Worm (Caenorhabditis elegans) whole organism, L2 larva: ENCODE measurements around the gene K02G10.15.

Experiments
- C34F6.9 ChIP-seq: fragments of 150-350 bp; optimal IDR thresholded peaks from 2 replicates; lab custom pipeline; 2014; ENCODE audit warnings: missing biosample characterization, missing genetic modification characterization
- F13H6.1 ChIP-seq: sonication (generic microtip); optimal IDR thresholded peaks from 2 replicates; lab custom pipeline; 2016; ENCODE audit warnings: missing genetic modification characterization, missing compliant biosample characterization
- Y55F3AM.14 ChIP-seq: fragments of 200-800 bp; sonication (Bioruptor generic); optimal IDR thresholded peaks from 2 replicates; lab custom pipeline; 2018; ENCODE audit warnings: mild to moderate bottlenecking, missing genetic modification characterization, missing compliant biosample characterization
- ZK546.5 ChIP-seq: sonication (generic microtip); optimal IDR thresholded peaks from 2 replicates; lab custom pipeline; 2017; ENCODE audit warnings: missing biosample characterization, missing genetic modification characterization
- alr-1 ChIP-seq: fragments of 150-350 bp; optimal IDR thresholded peaks from 2 replicates; lab custom pipeline; 2014; ENCODE audit warnings: missing biosample characterization, missing genetic modification characterization
- aly-2 ChIP-seq: fragments of 150-350 bp; optimal IDR thresholded peaks from 2 replicates; lab custom pipeline; 2014; ENCODE audit warnings: missing biosample characterization, missing genetic modification characterization
- blmp-1 ChIP-seq: sonication (generic microtip); optimal IDR thresholded peaks from 2 replicates; lab custom pipeline; 2017; ENCODE audit warnings: missing genetic modification characterization, mild to moderate bottlenecking, missing compliant biosample characterization, antibody characterized with exemption, moderate library complexity; ENCODE audit not compliant: insufficient read depth
- ceh-16 ChIP-seq: fragments of 150-350 bp; optimal IDR thresholded peaks from 2 replicates; lab custom pipeline; 2014; ENCODE audit warnings: missing biosample characterization, missing genetic modification characterization
- ceh-82 ChIP-seq: fragments of 150-350 bp; optimal IDR thresholded peaks from 2 replicates; lab custom pipeline; 2014; ENCODE audit warnings: missing biosample characterization, missing genetic modification characterization
- crh-2 ChIP-seq: sonication (generic microtip); optimal IDR thresholded peaks from 2 replicates; lab custom pipeline; 2017; ENCODE audit warnings: missing biosample characterization, missing genetic modification characterization
- dmd-4 ChIP-seq: sonication (generic microtip); optimal IDR thresholded peaks from 2 replicates; lab custom pipeline; 2017; ENCODE audit warnings: missing biosample characterization, missing genetic modification characterization
- egl-27 ChIP-seq: sonication (generic microtip); optimal IDR thresholded peaks from 3 replicates; lab custom pipeline; 2017; ENCODE audit warnings: missing biosample characterization, missing genetic modification reagents, missing genetic modification characterization
- elt-1 ChIP-seq: fragments of 150-350 bp; optimal IDR thresholded peaks from 2 replicates; lab custom pipeline; 2014; ENCODE audit warnings: missing biosample characterization, missing genetic modification characterization
- elt-3 ChIP-seq: sonication (generic microtip); optimal IDR thresholded peaks from 2 replicates; lab custom pipeline; 2017; ENCODE audit warnings: missing biosample characterization, missing genetic modification characterization
- fos-1 ChIP-seq: fragments of 150-350 bp; optimal IDR thresholded peaks from 2 replicates; lab custom pipeline; 2014; ENCODE audit warnings: missing biosample characterization, missing genetic modification characterization
- gmeb-1 ChIP-seq: fragments of 150-350 bp; optimal IDR thresholded peaks from 2 replicates; lab custom pipeline; 2014; ENCODE audit warnings: missing biosample characterization, missing genetic modification characterization
- lin-11 ChIP-seq: fragments of 150-350 bp; sonication (generic microtip); optimal IDR thresholded peaks from 2 replicates; lab custom pipeline; 2014; ENCODE audit warnings: missing biosample characterization, missing genetic modification characterization, inconsistent platforms, mixed read lengths
- lin-13 ChIP-seq: fragments of 150-350 bp; optimal IDR thresholded peaks from 2 replicates; lab custom pipeline; 2014; ENCODE audit warnings: missing biosample characterization, missing genetic modification reagents, missing genetic modification characterization
- lin-39 ChIP-seq: fragments of 150-350 bp; optimal IDR thresholded peaks from 2 replicates; lab custom pipeline; 2014; ENCODE audit warnings: missing biosample characterization, missing genetic modification reagents, missing genetic modification characterization
- lsy-2 ChIP-seq, 2 experiments: fragments of 150-350 bp in 1 of 2; sonication (generic microtip) in 1 of 2; optimal IDR thresholded peaks; 2 replicates each; lab custom pipeline; 2014 to 2017; ENCODE audit warnings: missing biosample characterization in 2 of 2, missing genetic modification characterization in 2 of 2
- mbf-1 ChIP-seq: sonication (generic microtip); optimal IDR thresholded peaks from 2 replicates; lab custom pipeline; 2017; ENCODE audit warnings: missing biosample characterization, missing genetic modification characterization
- mdl-1 ChIP-seq, 2 experiments: fragments of 150-350 bp in 1 of 2; sonication (generic microtip) in 1 of 2; optimal IDR thresholded peaks; 2 replicates each; lab custom pipeline; 2017; ENCODE audit warnings: missing biosample characterization in 2 of 2, missing genetic modification characterization in 2 of 2
- nhr-10 ChIP-seq: sonication (generic microtip); optimal IDR thresholded peaks from 2 replicates; lab custom pipeline; 2017; ENCODE audit warnings: missing biosample characterization, missing genetic modification characterization
- nhr-11 ChIP-seq: fragments of 150-350 bp; optimal IDR thresholded peaks from 2 replicates; lab custom pipeline; 2014; ENCODE audit warnings: missing biosample characterization, missing genetic modification characterization
- nhr-12 ChIP-seq: fragments of 150-350 bp; optimal IDR thresholded peaks from 2 replicates; lab custom pipeline; 2014; ENCODE audit warnings: missing biosample characterization, missing genetic modification characterization
- nhr-23 ChIP-seq: fragments of 150-350 bp; optimal IDR thresholded peaks from 2 replicates; lab custom pipeline; 2014; ENCODE audit warnings: missing biosample characterization, missing genetic modification reagents, missing genetic modification characterization
- nhr-237 ChIP-seq: fragments of 150-350 bp; optimal IDR thresholded peaks from 2 replicates; lab custom pipeline; 2014; ENCODE audit warnings: missing biosample characterization, missing genetic modification characterization
- nhr-25 ChIP-seq: fragments of 150-350 bp; sonication (generic microtip); optimal IDR thresholded peaks from 3 replicates; lab custom pipeline; 2014; ENCODE audit warnings: missing biosample characterization, missing genetic modification characterization
- nhr-77 ChIP-seq: fragments of 150-350 bp; optimal IDR thresholded peaks from 2 replicates; lab custom pipeline; 2014; ENCODE audit warnings: missing biosample characterization, missing genetic modification characterization
- peb-1 ChIP-seq: fragments of 150-350 bp; optimal IDR thresholded peaks from 2 replicates; lab custom pipeline; 2014; ENCODE audit warnings: missing biosample characterization, missing genetic modification characterization
- sem-4 ChIP-seq: fragments of 150-350 bp; optimal IDR thresholded peaks from 2 replicates; lab custom pipeline; 2014; ENCODE audit warnings: missing biosample characterization, missing genetic modification reagents, missing genetic modification characterization
- sma-3 ChIP-seq: sonication (generic microtip); optimal IDR thresholded peaks from 2 replicates; lab custom pipeline; 2016; ENCODE audit warnings: missing genetic modification reagents, missing genetic modification characterization, missing compliant biosample characterization
- unc-39 ChIP-seq: fragments of 150-350 bp; optimal IDR thresholded peaks from 2 replicates; lab custom pipeline; 2014; ENCODE audit warnings: missing biosample characterization, missing genetic modification characterization
- unc-55 ChIP-seq: fragments of 150-350 bp; sonication (generic microtip); optimal IDR thresholded peaks from 3 replicates; lab custom pipeline; 2014; ENCODE audit warnings: missing biosample characterization, missing genetic modification reagents, missing genetic modification characterization
- unc-62 ChIP-seq: fragments of 150-350 bp; optimal IDR thresholded peaks from 2 replicates; lab custom pipeline; 2014; ENCODE audit warnings: missing biosample characterization, missing genetic modification reagents, missing genetic modification characterization
- zag-1 ChIP-seq: fragments of 150-350 bp; optimal IDR thresholded peaks from 2 replicates; lab custom pipeline; 2014; ENCODE audit warnings: missing biosample characterization, missing genetic modification characterization
- ztf-1 ChIP-seq: fragments of 200-800 bp; sonication (Bioruptor generic); conservative IDR thresholded peaks from 2 replicates; pipeline ENCODE4 v1.3.6; 2022; ENCODE audit warnings: missing genetic modification characterization, missing compliant biosample characterization
- ztf-11 ChIP-seq: sonication (generic microtip); optimal IDR thresholded peaks from 2 replicates; lab custom pipeline; 2017; ENCODE audit warnings: missing biosample characterization, missing genetic modification characterization

The K02G10.15 gene

DNA sequence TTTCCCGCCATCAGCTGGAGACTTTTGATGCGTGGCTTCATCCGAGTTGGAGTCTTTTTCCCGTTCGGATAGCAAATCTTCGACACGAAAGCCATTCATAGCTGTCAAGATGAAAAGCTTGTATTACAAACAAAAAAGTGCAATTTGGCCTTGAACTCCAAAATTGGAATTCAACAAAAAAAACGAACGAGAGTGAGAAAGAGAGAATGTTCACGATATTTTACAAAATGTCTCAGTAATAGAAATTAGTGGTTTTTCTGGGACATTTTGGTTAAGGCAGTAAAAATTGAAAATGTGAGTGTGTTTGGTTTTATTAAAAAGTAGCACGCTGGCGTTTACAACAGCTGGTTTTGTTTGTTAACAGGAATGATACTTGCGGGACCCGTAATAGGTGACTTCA, 28.5 kb downstream of the K02G10.15 start, which contains the start of gene ceh-1:
Gene ceh-1, minus strand, starts transcription at position 101 of the 400 bp plus-strand sequence.
- TF ChIP-seq lin-11 (tag; lab: Kevin White, UChicago), result no peak
- no peak for TF ChIP-seq ztf-1 (GFP tag; lab: Robert Waterston, UW)
- no peak for TF ChIP-seq nhr-11 (tag; lab: Kevin White, UChicago)
- TF ChIP-seq ceh-16 (tag; lab: Kevin White, UChicago), result no peak
- no peak for TF ChIP-seq lin-13
- TF ChIP-seq nhr-25 (tag; lab: Kevin White, UChicago), result no peak
- TF ChIP-seq lsy-2 (tag; optimal IDR thresholded peaks at IDR 0.05; lab: Kevin White, UChicago), result no peak

DNA sequence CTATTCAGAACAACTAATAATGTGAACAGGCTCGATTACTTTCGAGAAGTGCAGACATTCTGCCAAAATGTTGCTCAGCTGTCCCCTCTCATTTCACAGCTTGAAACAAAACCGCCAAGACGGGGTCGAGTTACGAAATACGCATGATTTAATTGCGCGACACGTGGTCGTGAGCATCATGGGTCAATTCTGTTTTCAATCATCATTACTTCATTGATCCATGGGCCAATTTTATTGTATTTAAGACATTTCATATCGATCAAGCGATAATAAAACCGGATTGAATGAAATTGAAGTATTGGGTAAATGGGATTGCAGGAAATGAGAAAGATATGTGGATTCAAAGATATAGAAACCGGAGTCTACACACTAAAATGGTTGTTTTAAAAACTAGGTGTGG, 29.6 kb downstream of the K02G10.15 start:
- TF ChIP-seq unc-39 (tag; lab: Kevin White, UChicago) (no peak), alr-1 (tag; lab: Kevin White, UChicago) (no peak), mdl-1 (tag; optimal IDR thresholded peaks at IDR 0.05; lab: Kevin White, UChicago) (no peak), nhr-23 (tag; lab: Kevin White, UChicago) (no peak), elt-3 (tag; lab: Kevin White, UChicago) (no peak), C34F6.9 (tag; lab: Kevin White, UChicago) (no peak), aly-2 (no peak), dmd-4 (tag; lab: Kevin White, UChicago) (no peak), ZK546.5 (tag; lab: Kevin White, UChicago) (no peak), unc-62 (GFP tag; lab: Kevin White, UChicago) (no peak), nhr-12 (tag; lab: Kevin White, UChicago) (no peak), lin-11 (tag; lab: Kevin White, UChicago) (no peak), sma-3 (no peak), gmeb-1 (tag; lab: Kevin White, UChicago) (no peak), Y55F3AM.14 (GFP tag; lab: Kevin White, UChicago) (no peak), ceh-82 (tag; lab: Kevin White, UChicago) (no peak), unc-55 (GFP tag; lab: Kevin White, UChicago) (no peak), ceh-16 (tag; lab: Kevin White, UChicago) (no peak), ztf-11 (tag; lab: Kevin White, UChicago) (no peak)

DNA sequence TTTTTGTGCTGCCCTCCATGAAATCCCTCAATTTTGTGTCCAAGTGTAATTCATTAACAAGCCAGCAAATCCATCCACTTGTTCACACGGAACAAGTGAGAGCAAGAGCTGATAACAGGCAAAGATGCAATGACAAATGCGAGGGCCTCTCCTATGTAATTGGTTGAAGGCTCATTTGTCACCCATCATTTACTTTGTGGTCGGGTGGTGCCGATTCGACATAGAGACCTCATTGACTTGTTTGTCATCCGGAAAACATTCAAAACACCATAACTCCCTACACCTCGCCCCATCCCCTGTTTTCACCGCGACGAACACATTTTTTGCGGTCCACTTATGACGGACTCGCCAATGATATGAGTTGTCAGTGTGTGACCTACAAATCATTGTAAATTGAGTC, 31.1 kb downstream of the K02G10.15 start:
- no peak for TF ChIP-seq gmeb-1 (tag; lab: Kevin White, UChicago)
- no peak for TF ChIP-seq nhr-10 (tag; lab: Kevin White, UChicago)
- no peak for TF ChIP-seq blmp-1
- TF ChIP-seq F13H6.1 (tag; lab: Kevin White, UChicago), result no peak
- TF ChIP-seq ceh-16 (tag; lab: Kevin White, UChicago), result no peak
- TF ChIP-seq lin-39 (tag; lab: Kevin White, UChicago), result no peak
- no peak for TF ChIP-seq lin-13
- TF ChIP-seq zag-1 (tag; lab: Kevin White, UChicago), result no peak
- TF ChIP-seq elt-1 (tag; lab: Kevin White, UChicago), result no peak

DNA sequence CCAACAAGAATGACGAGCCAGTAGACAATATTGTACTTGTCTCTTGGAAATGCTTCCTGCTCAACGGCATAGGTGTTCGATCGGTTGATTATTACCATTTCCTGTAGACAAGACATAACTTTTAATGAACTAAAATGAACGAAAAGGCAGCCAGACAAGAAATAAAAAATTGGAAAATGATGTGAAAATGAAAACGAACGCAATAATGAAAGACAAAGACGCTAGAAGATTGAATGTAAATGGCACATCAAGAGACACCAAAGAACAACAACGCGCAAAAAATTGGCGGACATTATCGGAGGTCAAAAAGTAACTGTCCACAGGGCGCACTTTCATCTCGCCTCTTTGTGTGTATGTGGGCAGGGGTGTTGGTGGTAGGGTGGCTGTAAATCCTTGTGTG, 33.4 kb downstream of the K02G10.15 start, which contains the start of gene ent-5:
Gene ent-5, minus strand, starts transcription at position 101 of the 400 bp plus-strand sequence.
- TF ChIP-seq lin-13 (no peak), unc-55 (GFP tag; lab: Kevin White, UChicago) (no peak), ceh-82 (tag; lab: Kevin White, UChicago) (no peak), elt-1 (tag; lab: Kevin White, UChicago) (no peak), sem-4 (no peak), peb-1 (tag; lab: Kevin White, UChicago) (no peak), nhr-237 (tag; lab: Kevin White, UChicago) (no peak), egl-27 (tag; lab: Kevin White, UChicago) (no peak), sma-3 (no peak), ztf-11 (tag; lab: Kevin White, UChicago) (no peak), mbf-1 (tag; lab: Kevin White, UChicago) (no peak), C34F6.9 (tag; lab: Kevin White, UChicago) (no peak), Y55F3AM.14 (GFP tag; lab: Kevin White, UChicago) (no peak), nhr-77 (tag; lab: Kevin White, UChicago) (no peak), zag-1 (tag; lab: Kevin White, UChicago) (no peak), fos-1 (no peak), mdl-1 (tag; optimal IDR thresholded peaks at IDR 0.05; lab: Kevin White, UChicago) (no peak), lin-11 (tag; lab: Kevin White, UChicago) (no peak), crh-2 (tag; lab: Kevin White, UChicago) (no peak), nhr-25 (tag; lab: Kevin White, UChicago) (no peak)
